Worm (Caenorhabditis elegans): Measurements from ENCODE around the gene bath-37.

bath-37 gene

ce11 chrIV:12086498-12086897 is 17.8 kb downstream of the bath-37 start (continued):
- TF ChIP-seq odd-2 (tag; optimal IDR thresholded peaks at IDR 0.05), result no peak
- TF ChIP-seq fkh-6 (tag; optimal IDR thresholded peaks at IDR 0.05), result peak; percentile 62
- TF ChIP-seq madf-2 (tag; optimal IDR thresholded peaks at IDR 0.05), result peak; percentile 55
- peak; percentile 76 for TF ChIP-seq pat-9 (tag; optimal IDR thresholded peaks at IDR 0.05)
- TF ChIP-seq tbx-2 (tag; optimal IDR thresholded peaks at IDR 0.05), result peak; percentile 61
- peak; percentile 60 for TF ChIP-seq pha-2 (tag; optimal IDR thresholded peaks at IDR 0.05)
- peak; percentile 63 for TF ChIP-seq ztf-16 (tag; optimal IDR thresholded peaks at IDR 0.05)
- peak; percentile 59 for TF ChIP-seq C08G9.2 (tag; optimal IDR thresholded peaks at IDR 0.05)
- TF ChIP-seq zip-5 (tag; optimal IDR thresholded peaks at IDR 0.05), result peak; percentile 71
- TF ChIP-seq ceh-6 (GFP tag; optimal IDR thresholded peaks at IDR 0.05), result peak; percentile 54
- TF ChIP-seq hlh-30 (tag; optimal IDR thresholded peaks at IDR 0.05; ENCODE audit: insufficient read depth), result peak; percentile 68
- TF ChIP-seq pag-3 (tag; optimal IDR thresholded peaks at IDR 0.05; ENCODE audit: borderline replicate concordance), result no peak
- peak; percentile 45 for TF ChIP-seq sox-4 (tag; optimal IDR thresholded peaks at IDR 0.05)
- no peak for TF ChIP-seq ceh-22 (tag; optimal IDR thresholded peaks at IDR 0.05)
- peak; percentile 62 for TF ChIP-seq hlh-13 (GFP tag; optimal IDR thresholded peaks at IDR 0.05)
- no peak for TF ChIP-seq dve-1 (tag; optimal IDR thresholded peaks at IDR 0.05)
- TF ChIP-seq pax-1 (tag; optimal IDR thresholded peaks at IDR 0.05), result no peak
- TF ChIP-seq K02D7.2 (tag; optimal IDR thresholded peaks at IDR 0.05), result peak; percentile 51
- TF ChIP-seq mec-3 (tag; optimal IDR thresholded peaks at IDR 0.05; ENCODE audit: borderline replicate concordance), result peak; percentile 4
- TF ChIP-seq ceh-18 (tag; optimal IDR thresholded peaks at IDR 0.05), result peak; percentile 19
- TF ChIP-seq ceh-24 (tag; optimal IDR thresholded peaks at IDR 0.05), result peak; percentile 22
- no peak for TF ChIP-seq pha-4 (tag; optimal IDR thresholded peaks at IDR 0.05)
- TF ChIP-seq sox-2 (GFP tag; IDR thresholded peaks at IDR 0.05), result peak; percentile 25; the same call in 1 of the 2 replicates
- peak; percentile 12 for TF ChIP-seq K09A11.1 (tag; optimal IDR thresholded peaks at IDR 0.05; ENCODE audit: insufficient read depth)
- TF ChIP-seq unc-42 (tag; optimal IDR thresholded peaks at IDR 0.05), result no peak
- peak; percentile 38 for TF ChIP-seq hlh-15 (tag; optimal IDR thresholded peaks at IDR 0.05)
- TF ChIP-seq ceh-19 (GFP tag; optimal IDR thresholded peaks at IDR 0.05), result peak; percentile 36
- TF ChIP-seq ceh-45 (GFP tag; IDR thresholded peaks at IDR 0.05), result no peak
- no peak for TF ChIP-seq ceh-9 (tag; optimal IDR thresholded peaks at IDR 0.05)
- TF ChIP-seq nhr-11 (tag; optimal IDR thresholded peaks at IDR 0.05), result no peak
- peak; percentile 67 for TF ChIP-seq hlh-6 (tag; optimal IDR thresholded peaks at IDR 0.05)
- TF ChIP-seq C38D4.7 (GFP tag; optimal IDR thresholded peaks at IDR 0.05), result no peak

ce11 chrIV:12088898-12089297 is 20.2 kb downstream of the bath-37 start:
- TF ChIP-seq ama-1 (optimal IDR thresholded peaks at IDR 0.05) (peak; percentile 73), F13H6.1 (tag; optimal IDR thresholded peaks at IDR 0.05) (no peak), elt-4 (tag; optimal IDR thresholded peaks at IDR 0.05) (no peak), nfya-1 (tag; optimal IDR thresholded peaks at IDR 0.05) (peak; percentile 52), odd-2 (tag; optimal IDR thresholded peaks at IDR 0.05) (no peak), pag-3 (tag; optimal IDR thresholded peaks at IDR 0.05; ENCODE audit: borderline replicate concordance) (no peak), unc-3 (GFP tag; conservative IDR thresholded peaks at IDR 0.05) (no peak), unc-3 (tag; optimal IDR thresholded peaks at IDR 0.05) (no peak), dmd-4 (tag; optimal IDR thresholded peaks at IDR 0.05; ENCODE audit: borderline replicate concordance) (no peak), sox-2 (GFP tag; IDR thresholded peaks at IDR 0.05) (no peak), madf-2 (tag; optimal IDR thresholded peaks at IDR 0.05) (no peak), ceh-31 (tag; optimal IDR thresholded peaks at IDR 0.05) (peak; percentile 35), ceh-9 (tag; optimal IDR thresholded peaks at IDR 0.05) (no peak), lin-11 (tag; optimal IDR thresholded peaks at IDR 0.05) (no peak), hlh-13 (GFP tag; optimal IDR thresholded peaks at IDR 0.05) (no peak), K09A11.1 (tag; optimal IDR thresholded peaks at IDR 0.05; ENCODE audit: insufficient read depth) (no peak), fax-1 (tag; optimal IDR thresholded peaks at IDR 0.05) (no peak), ets-4 (tag; optimal IDR thresholded peaks at IDR 0.05) (no peak), sox-4 (tag; optimal IDR thresholded peaks at IDR 0.05) (no peak)
